Worm (Caenorhabditis elegans) whole organism, L4 larva: ENCODE data around the gene F53E10.1.

ENCODE experiments used
- F26F4.8 ChIP-seq: fragments of 200-800 bp; sonication (Bioruptor generic); conservative IDR thresholded peaks from 2 replicates; pipeline ENCODE4 v1.3.6; 2022; ENCODE audit warnings: missing genetic modification characterization, missing compliant biosample characterization
- R02D3.7 ChIP-seq: fragments of 150-350 bp; sonication (generic microtip); optimal IDR thresholded peaks from 3 replicates; lab custom pipeline; 2014; ENCODE audit warnings: missing biosample characterization, missing genetic modification characterization
- T26A8.4 ChIP-seq: fragments of 200-800 bp; sonication (Bioruptor generic); IDR thresholded peaks from 2 replicates; pipeline ENCODE4 v1.3.6; 2022; ENCODE audit warnings: missing genetic modification characterization, missing compliant biosample characterization
- Y105C5A.15 ChIP-seq: fragments of 200-800 bp; sonication (Bioruptor generic); IDR thresholded peaks from 2 replicates; pipeline ENCODE4 v1.3.6; 2022; ENCODE audit warnings: missing genetic modification characterization, missing compliant biosample characterization
- Y48G9A.11 ChIP-seq: fragments of 200-800 bp; sonication (Bioruptor generic); IDR thresholded peaks from 2 replicates; pipeline ENCODE4 v1.3.6; 2022; ENCODE audit warnings: missing genetic modification reagents, missing genetic modification characterization, missing compliant biosample characterization
- aha-1 ChIP-seq: fragments of 150-350 bp; peaks from one replicate; lab custom pipeline; 2014; ENCODE audit warnings: missing biosample characterization, missing genetic modification characterization
- aly-2 ChIP-seq: sonication (generic microtip); optimal IDR thresholded peaks from 2 replicates; lab custom pipeline; 2018; ENCODE audit warnings: missing biosample characterization, missing genetic modification characterization
- ama-1 ChIP-seq: fragments of 150-350 bp; optimal IDR thresholded peaks from 2 replicates; lab custom pipeline; 2014; ENCODE audit warnings: inconsistent platforms, mixed read lengths
- arid-1 ChIP-seq: fragments of 200-800 bp; sonication (Bioruptor generic); conservative IDR thresholded peaks from 2 replicates; pipeline ENCODE4 v1.3.6; 2022; ENCODE audit warnings: missing genetic modification reagents, missing genetic modification characterization, missing compliant biosample characterization
- ceh-28 ChIP-seq: fragments of 150-350 bp; optimal IDR thresholded peaks from 2 replicates; lab custom pipeline; 2014; ENCODE audit warnings: missing biosample characterization, missing genetic modification reagents, missing genetic modification characterization
- ctbp-1 ChIP-seq: fragments of 200-800 bp; sonication (Bioruptor generic); IDR thresholded peaks from 2 replicates; pipeline ENCODE4 v1.3.6; 2022; ENCODE audit warnings: missing genetic modification reagents, missing genetic modification characterization, missing compliant biosample characterization
- daf-12 ChIP-seq: fragments of 150-350 bp; optimal IDR thresholded peaks from 2 replicates; lab custom pipeline; 2014; ENCODE audit warnings: missing biosample characterization, missing genetic modification reagents, missing genetic modification characterization
- daf-16 ChIP-seq, 3 experiments: sonication (generic microtip); optimal IDR thresholded peaks; 2 replicates each; lab custom pipeline; 2016 to 2017; ENCODE audit warnings: missing genetic modification characterization in 3 of 3, missing genetic modification reagents in 3 of 3, mild to moderate bottlenecking in 2 of 3, missing compliant biosample characterization in 2 of 3, missing biosample characterization in 1 of 3, moderate library complexity in 1 of 3
- dmd-6 ChIP-seq: fragments of 200-800 bp; sonication (Bioruptor generic); IDR thresholded peaks from 2 replicates; pipeline ENCODE4 v1.3.6; 2022; ENCODE audit warnings: missing genetic modification reagents, missing genetic modification characterization, missing compliant biosample characterization
- dmd-8 ChIP-seq: fragments of 200-800 bp; sonication (Bioruptor generic); IDR thresholded peaks from 2 replicates; pipeline ENCODE4 v1.3.6; 2022; ENCODE audit warnings: missing genetic modification characterization, missing compliant biosample characterization
- egl-27 ChIP-seq: sonication (generic microtip); optimal IDR thresholded peaks from 3 replicates; lab custom pipeline; 2017; ENCODE audit warnings: missing biosample characterization, missing genetic modification reagents, missing genetic modification characterization
- egl-43 ChIP-seq: fragments of 200-800 bp; sonication (Bioruptor generic); IDR thresholded peaks from 2 replicates; pipeline ENCODE4 v1.3.6; 2022; ENCODE audit warnings: missing genetic modification reagents, missing genetic modification characterization, missing compliant biosample characterization
- hlh-30 ChIP-seq: sonication (generic microtip); optimal IDR thresholded peaks from 2 replicates; lab custom pipeline; 2017; ENCODE audit warnings: antibody characterized with exemption, mild to moderate bottlenecking, missing genetic modification characterization, missing compliant biosample characterization; ENCODE audit not compliant: insufficient read depth
- hmg-1.1 ChIP-seq: fragments of 200-800 bp; sonication (Bioruptor generic); IDR thresholded peaks from 2 replicates; pipeline ENCODE4 v1.3.6; 2022; ENCODE audit warnings: missing genetic modification reagents, missing genetic modification characterization, missing compliant biosample characterization
- lin-1 ChIP-seq: fragments of 200-800 bp; sonication (Bioruptor generic); IDR thresholded peaks from 2 replicates; pipeline ENCODE4 v1.3.6; 2022; ENCODE audit warnings: missing genetic modification reagents, missing genetic modification characterization, missing compliant biosample characterization
- lin-13 ChIP-seq: fragments of 150-350 bp; optimal IDR thresholded peaks from 2 replicates; lab custom pipeline; 2014; ENCODE audit warnings: missing biosample characterization, missing genetic modification reagents, missing genetic modification characterization
- lin-29 ChIP-seq: fragments of 200-800 bp; sonication (Bioruptor generic); IDR thresholded peaks from 2 replicates; pipeline ENCODE4 v1.3.6; 2022; ENCODE audit warnings: missing genetic modification reagents, missing genetic modification characterization, missing compliant biosample characterization
- lin-38 ChIP-seq: fragments of 200-800 bp; sonication (Bioruptor generic); IDR thresholded peaks from 2 replicates; pipeline ENCODE4 v1.3.6; 2022; ENCODE audit warnings: missing genetic modification reagents, missing genetic modification characterization, missing compliant biosample characterization
- lir-3 ChIP-seq: sonication (generic microtip); optimal IDR thresholded peaks from 2 replicates; lab custom pipeline; 2016; ENCODE audit warnings: mild to moderate bottlenecking, missing genetic modification characterization, missing compliant biosample characterization
- lsy-2 ChIP-seq, 2 experiments: fragments of 150-350 bp in 1 of 2; sonication (generic microtip) in 1 of 2; optimal IDR thresholded peaks; 2 replicates each; lab custom pipeline; 2014 to 2017; ENCODE audit warnings: missing biosample characterization in 2 of 2, missing genetic modification characterization in 2 of 2
- madf-5 ChIP-seq, 2 experiments: fragments of 200-800 bp; sonication (Bioruptor generic); IDR thresholded peaks; 2 replicates each; pipeline ENCODE4 v1.3.6; 2022; ENCODE audit warnings: missing compliant biosample characterization in 2 of 2, missing genetic modification characterization in 2 of 2
- madf-9 ChIP-seq: fragments of 200-800 bp; sonication (Bioruptor generic); conservative IDR thresholded peaks from 2 replicates; pipeline ENCODE4 v1.3.6; 2022; ENCODE audit warnings: missing genetic modification reagents, missing genetic modification characterization, missing compliant biosample characterization
- mdl-1 ChIP-seq, 2 experiments: fragments of 150-350 bp in 1 of 2; sonication (generic microtip) in 1 of 2; optimal IDR thresholded peaks; 2 replicates each; lab custom pipeline; 2014 to 2017; ENCODE audit warnings: missing biosample characterization in 2 of 2, missing genetic modification characterization in 2 of 2
- mes-2 ChIP-seq: sonication (generic microtip); optimal IDR thresholded peaks from 2 replicates; lab custom pipeline; 2016; ENCODE audit warnings: missing genotype, mild to moderate bottlenecking, missing genetic modification characterization, missing compliant biosample characterization; ENCODE audit not compliant: poor library complexity, severe bottlenecking
- mxl-2 ChIP-seq: fragments of 200-800 bp; sonication (Bioruptor generic); conservative IDR thresholded peaks from 2 replicates; pipeline ENCODE4 v1.3.6; 2022; ENCODE audit warnings: missing genetic modification reagents, missing genetic modification characterization, missing compliant biosample characterization
- mxl-3 ChIP-seq: fragments of 200-800 bp; sonication (Bioruptor generic); optimal IDR thresholded peaks from 2 replicates; lab custom pipeline; 2018; ENCODE audit warnings: mild to moderate bottlenecking, missing genetic modification characterization, missing compliant biosample characterization
- nhr-102 ChIP-seq: sonication (generic microtip); optimal IDR thresholded peaks from 2 replicates; lab custom pipeline; 2016; ENCODE audit warnings: mild to moderate bottlenecking, missing genetic modification characterization, moderate library complexity, missing compliant biosample characterization
- nhr-11 ChIP-seq: fragments of 150-350 bp; optimal IDR thresholded peaks from 2 replicates; lab custom pipeline; 2014; ENCODE audit warnings: missing biosample characterization, missing genetic modification characterization
- nhr-28 ChIP-seq: fragments of 150-350 bp; optimal IDR thresholded peaks from 2 replicates; lab custom pipeline; 2014; ENCODE audit warnings: missing biosample characterization, missing genetic modification characterization
- nhr-41 ChIP-seq: fragments of 200-800 bp; sonication (Bioruptor generic); IDR thresholded peaks from 2 replicates; pipeline ENCODE4 v1.3.6; 2022; ENCODE audit warnings: missing genetic modification reagents, missing genetic modification characterization, missing compliant biosample characterization
- nhr-6 ChIP-seq: fragments of 150-350 bp; optimal IDR thresholded peaks from 2 replicates; lab custom pipeline; 2014; ENCODE audit warnings: missing biosample characterization, missing genetic modification characterization
- pha-4 ChIP-seq, 2 experiments: fragments of 150-350 bp in 1 of 2; fragments of 200-800 bp in 1 of 2; sonication (Bioruptor generic) in 1 of 2; IDR thresholded peaks in 1 of 2; optimal IDR thresholded peaks in 1 of 2; 2 replicates each; pipeline versions ENCODE4 v1.3.6 to Lab custom; 2014 to 2022; ENCODE audit warnings: missing genetic modification characterization in 2 of 2, missing genetic modification reagents in 2 of 2, missing biosample characterization in 1 of 2, missing compliant biosample characterization in 1 of 2
- php-3 ChIP-seq: fragments of 200-800 bp; sonication (Bioruptor generic); IDR thresholded peaks from 2 replicates; pipeline ENCODE4 v1.3.6; 2022; ENCODE audit warnings: missing genetic modification reagents, missing genetic modification characterization, missing compliant biosample characterization
- rbr-2 ChIP-seq: sonication (generic microtip); optimal IDR thresholded peaks from 2 replicates; lab custom pipeline; 2016; ENCODE audit warnings: missing genotype, missing genetic modification characterization, missing compliant biosample characterization
- sdz-12 ChIP-seq: fragments of 200-800 bp; sonication (Bioruptor generic); optimal IDR thresholded peaks from 2 replicates; lab custom pipeline; 2018; ENCODE audit warnings: mild to moderate bottlenecking, missing genetic modification characterization, missing compliant biosample characterization
- skn-1 ChIP-seq: fragments of 150-350 bp; optimal IDR thresholded peaks from 2 replicates; lab custom pipeline; 2014; ENCODE audit warnings: missing biosample characterization, missing genetic modification characterization
- spr-1 ChIP-seq: sonication (generic microtip); optimal IDR thresholded peaks from 2 replicates; lab custom pipeline; 2016; ENCODE audit warnings: mild to moderate bottlenecking, missing genetic modification characterization, missing compliant biosample characterization
- tra-1 ChIP-seq: fragments of 200-800 bp; sonication (Bioruptor generic); IDR thresholded peaks from 2 replicates; pipeline ENCODE4 v1.3.6; 2022; ENCODE audit warnings: missing genetic modification reagents, missing genetic modification characterization, missing compliant biosample characterization
- unc-62 ChIP-seq, 3 experiments: fragments of 150-350 bp in 1 of 3; sonication (generic microtip); optimal IDR thresholded peaks in 2 of 3; peaks in 1 of 3; 1 replicate in 1 of 3; 2 replicates in 2 of 3; lab custom pipeline; 2014 to 2017; ENCODE audit warnings: missing biosample characterization in 3 of 3, missing genetic modification characterization in 3 of 3, missing genetic modification reagents in 3 of 3, missing genotype in 1 of 3
- vab-7 ChIP-seq: fragments of 200-800 bp; sonication (Bioruptor generic); IDR thresholded peaks from 2 replicates; pipeline ENCODE4 v1.3.6; 2022; ENCODE audit warnings: missing genetic modification reagents, missing genetic modification characterization, missing compliant biosample characterization
- zag-1 ChIP-seq: fragments of 150-350 bp; optimal IDR thresholded peaks from 2 replicates; lab custom pipeline; 2014; ENCODE audit warnings: missing biosample characterization, missing genetic modification characterization

F53E10.1 gene

ce11 chrV:2660457-2660856 lies 45.3 kb downstream of the F53E10.1 start:
- no peak for TF ChIP-seq ceh-28 (tag; lab: Kevin White, UChicago)
- TF ChIP-seq unc-62 (GFP tag; optimal IDR thresholded peaks at IDR 0.05 in 1 of 2; lab: Kevin White, UChicago): peak in 1 of 2 experiments; percentile 93
- no peak for TF ChIP-seq unc-62 (tag; optimal IDR thresholded peaks at IDR 0.05; lab: Kevin White, UChicago)

- TF ChIP-seq ama-1 (lab: Kevin White, UChicago) (no peak), nhr-41 (peak; percentile 65; the same call in 1 of the 2 replicates), php-3 (GFP tag; lab: Robert Waterston, UW) (0 out of 2 replicates have a peak, but pooled peaks have one; percentile 50), nhr-28 (no peak), vab-7 (GFP tag; lab: Robert Waterston, UW) (0 out of 2 replicates have a peak, but pooled peaks have one; percentile 46), dmd-8 (GFP tag; lab: Robert Waterston, UW) (peak; percentile 79; the same call in 1 of the 2 replicates), nhr-6 (tag; lab: Kevin White, UChicago) (no peak), mes-2 (tag; lab: Kevin White, UChicago) (peak; percentile 70), pha-4 (GFP tag; IDR thresholded peaks at IDR 0.05; lab: Robert Waterston, UW) (peak; percentile 85), pha-4 (tag; optimal IDR thresholded peaks at IDR 0.05; lab: Kevin White, UChicago) (no peak), egl-43 (GFP tag; lab: Robert Waterston, UW) (peak; percentile 90), aha-1 (tag; lab: Kevin White, UChicago) (no peak), dmd-6 (GFP tag; lab: Robert Waterston, UW) (peak; percentile 57), T26A8.4 (GFP tag; lab: Robert Waterston, UW) (peak; percentile 48), egl-27 (no peak), skn-1 (tag; lab: Kevin White, UChicago) (no peak), spr-1 (no peak), mdl-1 (tag; optimal IDR thresholded peaks at IDR 0.05; lab: Kevin White, UChicago) (no peak), ctbp-1 (GFP tag; lab: Robert Waterston, UW) (peak; percentile 66), R02D3.7 (tag; lab: Kevin White, UChicago) (no peak), hlh-30 (peak; percentile 6), nhr-102 (peak; percentile 8), lsy-2 (tag; optimal IDR thresholded peaks at IDR 0.05; lab: Kevin White, UChicago) (no peak), mxl-3 (GFP tag; lab: Kevin White, UChicago) (peak; percentile 17), zag-1 (tag; lab: Kevin White, UChicago) (no peak), rbr-2 (tag; lab: Kevin White, UChicago) (peak; percentile 9), hmg-1.1 (GFP tag; lab: Robert Waterston, UW) (no peak), lin-38 (peak; percentile 85), lin-29 (GFP tag; lab: Robert Waterston, UW) (no peak), lin-1 (GFP tag; lab: Robert Waterston, UW) (peak; percentile 17; the same call in 1 of the 2 replicates), madf-9 (peak; percentile 43; the same call in 1 of the 2 replicates), lin-13 (GFP tag; lab: Kevin White, UChicago) (peak; percentile 78), Y105C5A.15 (GFP tag; lab: Robert Waterston, UW) (0 out of 2 replicates have a peak, but pooled peaks have one; percentile 47), mxl-2 (GFP tag; lab: Robert Waterston, UW) (0 out of 2 replicates have a peak, but pooled peaks have one; percentile 20), Y48G9A.11 (GFP tag; lab: Robert Waterston, UW) (peak; percentile 72), madf-5 (GFP tag; IDR thresholded peaks at IDR 0.05; lab: Robert Waterston, UW) (peak; percentile 51 to 83; a peak in 3 of 4 replicates), tra-1 (GFP tag; lab: Robert Waterston, UW) (peak; percentile 45; the same call in 1 of the 2 replicates), lir-3 (tag; lab: Kevin White, UChicago) (no peak), aly-2 (tag; lab: Kevin White, UChicago) (no peak), arid-1 (peak; percentile 54; the same call in 1 of the 2 replicates), sdz-12 (GFP tag; lab: Kevin White, UChicago) (no peak), F26F4.8 (GFP tag; lab: Robert Waterston, UW) (peak; percentile 90), daf-16 (GFP tag; optimal IDR thresholded peaks at IDR 0.05; lab: Kevin White, UChicago) (peak in 1 of 2 experiments; percentile 57), daf-16 (tag; optimal IDR thresholded peaks at IDR 0.05; lab: Kevin White, UChicago) (peak; percentile 90), nhr-11 (tag; lab: Kevin White, UChicago) (no peak), daf-12 (tag; lab: Kevin White, UChicago) (no peak)
These were observed 49.5 kb downstream of the F53E10.1 start, which contains the start of gene ndx-2 for ce11 chrV:2664525-2665053. Gene ndx-2, minus strand, starts transcription at chrV:2665003.
